Worm (Caenorhabditis elegans): Measurements from ENCODE around the gene str-151.

ce11 chrV:16588428-16588827, 12.4 kb downstream of the str-151 start, which contains the start of gene srw-73:
- TF ChIP-seq repo-1 (tag; optimal IDR thresholded peaks at IDR 0.05) (no peak), rcor-1 (GFP tag; IDR thresholded peaks at IDR 0.05) (no peak), aptf-3 (GFP tag; IDR thresholded peaks at IDR 0.05) (no peak), madf-3 (GFP tag; IDR thresholded peaks at IDR 0.05) (no peak), snpc-4 (GFP tag; optimal IDR thresholded peaks at IDR 0.05) (no peak), snpc-4 (tag; optimal IDR thresholded peaks at IDR 0.05) (no peak), nhr-90 (tag; optimal IDR thresholded peaks at IDR 0.05) (no peak), sdz-38 (tag; optimal IDR thresholded peaks at IDR 0.05) (no peak), unc-62 (GFP tag; optimal IDR thresholded peaks at IDR 0.05) (no peak), cebp-2 (GFP tag; IDR thresholded peaks at IDR 0.05) (no peak), him-1 (tag; optimal IDR thresholded peaks at IDR 0.05) (no peak), ceh-79 (tag; optimal IDR thresholded peaks at IDR 0.05) (no peak), ama-1 (optimal IDR thresholded peaks at IDR 0.05) (no peak), ama-1 (GFP tag; optimal IDR thresholded peaks at IDR 0.05) (no peak), ceh-91 (GFP tag; IDR thresholded peaks at IDR 0.05) (no peak), B0261.1 (tag; optimal IDR thresholded peaks at IDR 0.05) (no peak)
